Fruit fly (Drosophila melanogaster): ENCODE data around the gene CG5151.

The CG5151 gene

dm6 chr3L:16112069-16112820 lies 52.3 kb downstream of the CG5151 start, which contains the start of gene Zn72D:
Gene Zn72D, minus strand, starts transcription at chr3L:16112626.
- TF ChIP-seq Lim3 (GFP tag; IDR thresholded peaks at IDR 0.05) (no peak), Dip3 (GFP tag; optimal IDR thresholded peaks at IDR 0.05) (no peak), CG30020 (tag; optimal IDR thresholded peaks at IDR 0.05) (no peak), pfk (GFP tag; optimal IDR thresholded peaks at IDR 0.05) (no peak), Myb (GFP tag; optimal IDR thresholded peaks at IDR 0.05) (peak; percentile 77), NC2α (GFP tag; optimal IDR thresholded peaks at IDR 0.05) (no peak), CG11504 (tag; optimal IDR thresholded peaks at IDR 0.05) (peak; percentile 68), az2 (GFP tag; optimal IDR thresholded peaks at IDR 0.05) (no peak), zfh2 (GFP tag; optimal IDR thresholded peaks at IDR 0.05) (peak; percentile 24), CG31365 (tag; optimal IDR thresholded peaks at IDR 0.05) (no peak), CG6791 (GFP tag; IDR thresholded peaks at IDR 0.05; ENCODE audit: partially characterized antibody) (no peak), Sry-δ (GFP tag; optimal IDR thresholded peaks at IDR 0.05) (peak; percentile 72), BEAF-32 (GFP tag; optimal IDR thresholded peaks at IDR 0.05) (peak; percentile 69), CG6765 (GFP tag; optimal IDR thresholded peaks at IDR 0.05) (no peak), CG8944 (GFP tag; optimal IDR thresholded peaks at IDR 0.05) (no peak), YL-1 (GFP tag; optimal IDR thresholded peaks at IDR 0.05) (peak; percentile 75), sug (tag; optimal IDR thresholded peaks at IDR 0.05) (no peak), CG15514 (GFP tag; optimal IDR thresholded peaks at IDR 0.05) (peak; percentile 21), danr (GFP tag; IDR thresholded peaks at IDR 0.05) (no peak), D19B (GFP tag; optimal IDR thresholded peaks at IDR 0.05) (no peak), CG12659 (GFP tag; optimal IDR thresholded peaks at IDR 0.05) (peak; percentile 22), CG34422 (GFP tag; IDR thresholded peaks at IDR 0.05) (peak; percentile 33; the same call in 1 of the 3 replicates), Dp (GFP tag; optimal IDR thresholded peaks at IDR 0.05) (peak; percentile 8), CG15269 (tag; optimal IDR thresholded peaks at IDR 0.05) (no peak), disco-r (GFP tag; optimal IDR thresholded peaks at IDR 0.05) (no peak), Fer1 (GFP tag; optimal IDR thresholded peaks at IDR 0.05) (peak; percentile 15), mld (GFP tag; IDR thresholded peaks at IDR 0.05; ENCODE audit: partially characterized antibody) (0 out of 3 replicates have a peak, but pooled peaks have one; percentile 7), CG8765 (GFP tag; IDR thresholded peaks at IDR 0.05) (no peak), CG4282 (GFP tag; optimal IDR thresholded peaks at IDR 0.05) (no peak), gfzf (GFP tag; optimal IDR thresholded peaks at IDR 0.05) (peak; percentile 70), Dref (GFP tag; IDR thresholded peaks at IDR 0.05) (peak; percentile 49), lola (GFP tag; optimal IDR thresholded peaks at IDR 0.05) (no peak), CG1233 (GFP tag; optimal IDR thresholded peaks at IDR 0.05) (no peak), run (tag; optimal IDR thresholded peaks at IDR 0.05) (no peak), CG10267 (tag; optimal IDR thresholded peaks at IDR 0.05) (no peak), CG4854 (GFP tag; optimal IDR thresholded peaks at IDR 0.05) (no peak), CG2889 (GFP tag; IDR thresholded peaks at IDR 0.05) (no peak), Vsx1 (GFP tag; optimal IDR thresholded peaks at IDR 0.05) (no peak), Med (GFP tag) (peak; percentile 35), Dll (GFP tag; IDR thresholded peaks at IDR 0.05; ENCODE audit: partially characterized antibody) (peak; percentile 45; the same call in 1 of the 4 replicates), bsh (GFP tag; optimal IDR thresholded peaks at IDR 0.05) (peak in 1 of 2 experiments; percentile 31), onecut (GFP tag; IDR thresholded peaks at IDR 0.05) (peak; percentile 99), Sin3A (optimal IDR thresholded peaks at IDR 0.05) (peak; percentile 73), Bdp1 (GFP tag; optimal IDR thresholded peaks at IDR 0.05) (no peak), D19A (tag; optimal IDR thresholded peaks at IDR 0.05) (no peak), H15 (GFP tag; IDR thresholded peaks at IDR 0.05) (no peak), nerfin-1 (tag; optimal IDR thresholded peaks at IDR 0.05) (peak; percentile 9), vvl (GFP tag; IDR thresholded peaks at IDR 0.05) (0 out of 2 replicates have a peak, but pooled peaks have one; percentile 38), ken (GFP tag; IDR thresholded peaks at IDR 0.05) (no peak)
